Worm (Caenorhabditis elegans): ENCODE results near the gene sru-27.

The sru-27 gene

DNA sequence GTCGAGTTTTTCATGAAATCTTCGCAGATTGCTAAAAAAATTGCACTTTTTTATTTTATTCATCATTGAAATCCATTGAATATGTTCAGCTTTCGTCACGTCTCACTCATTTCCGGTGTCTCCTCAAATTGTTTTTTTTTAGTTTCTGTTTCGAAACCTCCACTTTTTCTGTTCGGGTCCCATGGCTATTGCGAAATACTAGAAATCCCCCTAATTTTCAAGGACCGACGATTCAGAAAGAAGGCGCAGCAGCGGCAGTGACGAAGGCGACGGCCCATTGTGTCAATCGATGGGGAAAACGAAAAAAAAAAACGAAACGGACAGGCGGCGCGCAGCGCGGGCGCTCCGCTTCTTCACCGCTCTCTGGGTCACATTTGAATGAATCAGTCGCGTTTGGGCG is 27.3 kb upstream of the sru-27 start:
- TF ChIP-seq unc-86 (tag; optimal IDR thresholded peaks at IDR 0.05) (no peak), ceh-19 (GFP tag; optimal IDR thresholded peaks at IDR 0.05) (no peak), madf-2 (tag; optimal IDR thresholded peaks at IDR 0.05) (no peak), ama-1 (optimal IDR thresholded peaks at IDR 0.05) (no peak), hlh-8 (tag; optimal IDR thresholded peaks at IDR 0.05) (no peak), sox-2 (GFP tag; IDR thresholded peaks at IDR 0.05) (no peak), ceh-9 (tag; optimal IDR thresholded peaks at IDR 0.05) (no peak), ztf-16 (tag; optimal IDR thresholded peaks at IDR 0.05) (no peak), eyg-1 (tag; optimal IDR thresholded peaks at IDR 0.05) (no peak), nhr-232 (tag; optimal IDR thresholded peaks at IDR 0.05) (no peak), hlh-30 (tag; optimal IDR thresholded peaks at IDR 0.05; ENCODE audit: insufficient read depth) (no peak), ceh-48 (tag; optimal IDR thresholded peaks at IDR 0.05) (no peak), pros-1 (tag; optimal IDR thresholded peaks at IDR 0.05) (no peak), lim-6 (tag; optimal IDR thresholded peaks at IDR 0.05) (no peak), zip-5 (tag; optimal IDR thresholded peaks at IDR 0.05) (no peak), fax-1 (tag; optimal IDR thresholded peaks at IDR 0.05) (no peak), rnt-1 (tag; optimal IDR thresholded peaks at IDR 0.05) (no peak), unc-42 (tag; optimal IDR thresholded peaks at IDR 0.05) (no peak), lin-11 (tag; optimal IDR thresholded peaks at IDR 0.05) (no peak), gmeb-2 (tag; optimal IDR thresholded peaks at IDR 0.05) (no peak)

DNA sequence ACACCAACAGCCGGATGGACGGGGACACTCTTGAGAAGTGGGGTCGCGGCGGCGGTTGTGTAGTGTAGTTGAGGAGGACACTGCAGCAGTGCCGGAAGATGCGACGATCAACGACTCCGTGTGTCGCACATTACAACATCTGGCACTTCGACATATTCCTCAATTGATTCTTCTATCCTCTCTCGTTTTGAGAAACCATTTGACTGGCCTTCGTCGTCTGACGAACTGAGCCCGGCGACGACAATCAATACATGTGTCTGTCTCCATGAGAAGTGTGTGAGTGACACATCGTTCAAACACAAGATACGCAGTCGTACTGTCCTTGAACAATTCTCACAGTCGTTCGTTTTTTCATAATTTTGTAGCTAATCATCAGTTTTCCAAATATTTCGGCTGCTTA is 26.7 kb upstream of the sru-27 start:
- TF ChIP-seq ceh-48 (tag; optimal IDR thresholded peaks at IDR 0.05) (peak; percentile 2), hlh-8 (tag; optimal IDR thresholded peaks at IDR 0.05) (peak; percentile 18), npax-4 (tag; optimal IDR thresholded peaks at IDR 0.05) (no peak), unc-55 (GFP tag; optimal IDR thresholded peaks at IDR 0.05) (peak; percentile 23)

DNA sequence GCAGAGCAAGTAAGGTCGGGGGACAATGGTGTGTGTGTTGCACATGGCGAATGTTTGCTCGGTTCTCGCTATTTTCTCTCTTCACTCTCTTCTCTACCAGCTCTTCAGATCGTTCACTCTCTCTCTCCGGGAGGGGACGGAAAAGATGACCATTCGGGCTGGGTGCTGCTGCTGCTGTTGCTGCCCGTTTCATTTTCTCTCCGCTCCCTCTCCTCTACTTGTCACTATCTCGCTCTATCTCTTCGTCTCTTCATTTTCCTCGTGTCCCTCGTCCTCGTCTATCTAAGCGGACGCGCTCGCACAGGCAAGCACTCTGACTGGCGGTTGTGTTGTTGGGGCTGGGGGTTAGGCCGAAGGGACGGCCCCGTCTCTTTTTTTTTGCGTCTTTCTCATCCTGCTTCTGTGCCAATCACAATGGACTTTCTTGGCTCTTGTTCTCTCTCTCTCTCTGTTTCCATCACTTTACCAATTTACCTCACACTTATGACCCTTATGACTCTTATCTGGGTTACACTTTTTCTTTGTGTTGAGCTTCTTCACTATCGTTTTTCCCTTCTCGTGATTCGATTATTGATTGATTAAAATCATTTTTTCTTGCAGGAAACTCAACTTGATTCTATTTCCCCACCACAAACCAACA is 24.6 kb upstream of the sru-27 start, which contains the start of the genes F53E2.2 and unc-60:
TSS of gene F53E2.2 (plus strand) at position 601 of the 640 bp plus-strand sequence.
TSS of gene unc-60 (plus strand) at position 601 of the 640 bp plus-strand sequence.
- TF ChIP-seq nhr-11 (tag; optimal IDR thresholded peaks at IDR 0.05): no peak
- peak; percentile 16 for TF ChIP-seq lin-11 (tag; optimal IDR thresholded peaks at IDR 0.05)
- TF ChIP-seq mec-3 (tag; optimal IDR thresholded peaks at IDR 0.05; ENCODE audit: borderline replicate concordance): no peak
- TF ChIP-seq C38D4.7 (GFP tag; optimal IDR thresholded peaks at IDR 0.05): no peak
- TF ChIP-seq ceh-31 (tag; optimal IDR thresholded peaks at IDR 0.05): peak; percentile 78
- no peak for TF ChIP-seq madf-2 (tag; optimal IDR thresholded peaks at IDR 0.05)
- TF ChIP-seq gmeb-2 (tag; optimal IDR thresholded peaks at IDR 0.05): no peak
- no peak for TF ChIP-seq elt-4 (tag; optimal IDR thresholded peaks at IDR 0.05)
- peak; percentile 42 for TF ChIP-seq ceh-2 (tag; optimal IDR thresholded peaks at IDR 0.05)
- TF ChIP-seq unc-86 (tag; optimal IDR thresholded peaks at IDR 0.05): no peak
- no peak for TF ChIP-seq K02D7.2 (tag; optimal IDR thresholded peaks at IDR 0.05)
- TF ChIP-seq ceh-22 (tag; optimal IDR thresholded peaks at IDR 0.05): peak; percentile 5
- TF ChIP-seq fkh-10 (GFP tag; optimal IDR thresholded peaks at IDR 0.05): no peak
- peak; percentile 2 for TF ChIP-seq hlh-6 (tag; optimal IDR thresholded peaks at IDR 0.05)
- peak; percentile 69 for TF ChIP-seq unc-42 (tag; optimal IDR thresholded peaks at IDR 0.05)
- no peak for TF ChIP-seq pha-4 (tag; optimal IDR thresholded peaks at IDR 0.05)
- TF ChIP-seq nfya-1 (tag; optimal IDR thresholded peaks at IDR 0.05): peak; percentile 85
- TF ChIP-seq ref-2 (tag; optimal IDR thresholded peaks at IDR 0.05): peak; percentile 77
- TF ChIP-seq zip-5 (tag; optimal IDR thresholded peaks at IDR 0.05): no peak
- TF ChIP-seq ceh-9 (tag; optimal IDR thresholded peaks at IDR 0.05): no peak
- TF ChIP-seq npax-4 (tag; optimal IDR thresholded peaks at IDR 0.05): no peak
- no peak for TF ChIP-seq Y22D7AL.16 (tag; optimal IDR thresholded peaks at IDR 0.05)
- TF ChIP-seq pha-2 (tag; optimal IDR thresholded peaks at IDR 0.05): no peak
- TF ChIP-seq odd-2 (tag; optimal IDR thresholded peaks at IDR 0.05): no peak
- TF ChIP-seq ztf-16 (tag; optimal IDR thresholded peaks at IDR 0.05): peak; percentile 28
- no peak for TF ChIP-seq ceh-45 (GFP tag; IDR thresholded peaks at IDR 0.05)
- peak; percentile 75 for TF ChIP-seq C08G9.2 (tag; optimal IDR thresholded peaks at IDR 0.05)
- TF ChIP-seq tbx-2 (tag; optimal IDR thresholded peaks at IDR 0.05): peak; percentile 83
- peak; percentile 40 for TF ChIP-seq sdc-2 (tag; optimal IDR thresholded peaks at IDR 0.05)
- no peak for TF ChIP-seq pag-3 (tag; optimal IDR thresholded peaks at IDR 0.05; ENCODE audit: borderline replicate concordance)
- peak; percentile 89 for TF ChIP-seq ceh-34 (tag; optimal IDR thresholded peaks at IDR 0.05)
- TF ChIP-seq dmd-4 (tag; optimal IDR thresholded peaks at IDR 0.05; ENCODE audit: borderline replicate concordance): no peak
- peak; percentile 10 for TF ChIP-seq fax-1 (tag; optimal IDR thresholded peaks at IDR 0.05)
- TF ChIP-seq hlh-8 (tag; optimal IDR thresholded peaks at IDR 0.05): peak; percentile 16
- no peak for TF ChIP-seq tbx-7 (tag; optimal IDR thresholded peaks at IDR 0.05)
- TF ChIP-seq pat-9 (tag; optimal IDR thresholded peaks at IDR 0.05): no peak
- peak; percentile 24 for TF ChIP-seq pros-1 (tag; optimal IDR thresholded peaks at IDR 0.05)
- no peak for TF ChIP-seq hlh-13 (GFP tag; optimal IDR thresholded peaks at IDR 0.05)
